Fruit fly (Drosophila melanogaster): Measurements from ENCODE around the gene Smr.

- TF ChIP-seq CG5204 (GFP tag; optimal IDR thresholded peaks at IDR 0.05) (no peak), pad (GFP tag; optimal IDR thresholded peaks at IDR 0.05) (no peak), bab1 (GFP tag; optimal IDR thresholded peaks at IDR 0.05) (no peak), CG1620 (GFP tag; optimal IDR thresholded peaks at IDR 0.05) (no peak), cic (GFP tag; optimal IDR thresholded peaks at IDR 0.05) (no peak), kay (GFP tag; ENCODE audit: borderline replicate concordance) (no peak), CG7101 (tag; optimal IDR thresholded peaks at IDR 0.05) (no peak), ovo (GFP tag; optimal IDR thresholded peaks at IDR 0.05) (no peak), CG12768 (GFP tag; optimal IDR thresholded peaks at IDR 0.05) (no peak), toe (GFP tag; optimal IDR thresholded peaks at IDR 0.05) (no peak), CG11617 (GFP tag; optimal IDR thresholded peaks at IDR 0.05) (no peak), tj (GFP tag; optimal IDR thresholded peaks at IDR 0.05) (no peak), cnc (optimal IDR thresholded peaks at IDR 0.05) (no peak), CG33017 (tag; optimal IDR thresholded peaks at IDR 0.05) (no peak)
Observed at dm6 chrX:12742651-12743020, 218 bp upstream of the Smr start.

Measured in whole organism, adult.